Worm (Caenorhabditis elegans) whole organism, young adult: Measurements from ENCODE around the gene wht-6.

ENCODE experiments used
- B0261.1 ChIP-seq: sonication (generic microtip); optimal IDR thresholded peaks from 2 replicates; lab custom pipeline; 2016; ENCODE audit warnings: mild to moderate bottlenecking, missing genetic modification characterization, moderate library complexity, missing compliant biosample characterization
- B0336.3 ChIP-seq: fragments of 200-800 bp; sonication (Bioruptor generic); IDR thresholded peaks from 2 replicates; pipeline ENCODE4 v1.3.6; 2022; ENCODE audit warnings: missing genetic modification characterization, missing compliant biosample characterization
- C06A6.2 ChIP-seq: fragments of 200-800 bp; sonication (Bioruptor generic); conservative IDR thresholded peaks from 2 replicates; pipeline ENCODE4 v1.3.6; 2022; ENCODE audit warnings: missing genetic modification characterization, missing compliant biosample characterization
- D2030.7 ChIP-seq: fragments of 200-800 bp; sonication (Bioruptor generic); IDR thresholded peaks from 2 replicates; pipeline ENCODE4 v1.3.6; 2022; ENCODE audit warnings: missing genetic modification reagents, missing genetic modification characterization, missing compliant biosample characterization
- F22D6.2 ChIP-seq: sonication (generic microtip); optimal IDR thresholded peaks from 2 replicates; lab custom pipeline; 2016; ENCODE audit warnings: mild to moderate bottlenecking, missing genetic modification characterization, missing compliant biosample characterization
- F37B4.10 ChIP-seq: fragments of 200-800 bp; sonication (Bioruptor generic); IDR thresholded peaks from 2 replicates; pipeline ENCODE4 v1.3.6; 2022; ENCODE audit warnings: missing genetic modification characterization, missing compliant biosample characterization
- F49E8.2 ChIP-seq: sonication (generic microtip); optimal IDR thresholded peaks from 3 replicates; lab custom pipeline; 2017; ENCODE audit warnings: missing genetic modification characterization, mild to moderate bottlenecking, missing compliant biosample characterization, antibody characterized with exemption, moderate library complexity; ENCODE audit not compliant: insufficient read depth
- F55B11.4 ChIP-seq: sonication (generic microtip); optimal IDR thresholded peaks from 2 replicates; lab custom pipeline; 2016; ENCODE audit warnings: missing compliant biosample characterization, missing genetic modification characterization, borderline replicate concordance; ENCODE audit not compliant: insufficient read depth
- K11D2.4 ChIP-seq: fragments of 200-800 bp; sonication (Bioruptor generic); IDR thresholded peaks from 2 replicates; pipeline ENCODE4 v1.3.6; 2022; ENCODE audit warnings: missing genetic modification reagents, missing genetic modification characterization, missing compliant biosample characterization
- Y53G8AR.9 ChIP-seq: fragments of 200-800 bp; sonication (Bioruptor generic); conservative IDR thresholded peaks from 2 replicates; pipeline ENCODE4 v1.3.6; 2022; ENCODE audit warnings: missing genetic modification reagents, missing genetic modification characterization, missing compliant biosample characterization
- Y79H2A.3 ChIP-seq: fragments of 200-800 bp; sonication (Bioruptor generic); conservative IDR thresholded peaks from 2 replicates; pipeline ENCODE4 v1.3.6; 2022; ENCODE audit warnings: missing genetic modification reagents, missing genetic modification characterization, missing compliant biosample characterization
- Y95B8A.8 ChIP-seq: fragments of 200-800 bp; sonication (Bioruptor generic); IDR thresholded peaks from 2 replicates; pipeline ENCODE4 v1.3.6; 2022; ENCODE audit warnings: missing genetic modification reagents, missing genetic modification characterization, missing compliant biosample characterization
- akir-1 ChIP-seq: fragments of 200-800 bp; sonication (Bioruptor generic); optimal IDR thresholded peaks from 2 replicates; lab custom pipeline; 2018; ENCODE audit warnings: mild to moderate bottlenecking, missing genetic modification characterization, moderate library complexity, missing compliant biosample characterization
- ama-1 ChIP-seq, 3 experiments: fragments of 150-350 bp in 1 of 3; sonication (generic microtip) in 2 of 3; optimal IDR thresholded peaks; 2 replicates each; lab custom pipeline; 2014 to 2018; ENCODE audit warnings: missing biosample characterization in 2 of 3, missing genetic modification characterization in 2 of 3, missing genetic modification reagents in 2 of 3
- aptf-3 ChIP-seq: fragments of 200-800 bp; sonication (Bioruptor generic); IDR thresholded peaks from 2 replicates; pipeline ENCODE4 v1.3.6; 2022; ENCODE audit warnings: missing genetic modification characterization, missing compliant biosample characterization
- atf-7 ChIP-seq: sonication (generic microtip); optimal IDR thresholded peaks from 2 replicates; lab custom pipeline; 2017; ENCODE audit warnings: mild to moderate bottlenecking, missing genetic modification characterization, missing compliant biosample characterization
- bed-1 ChIP-seq: fragments of 200-800 bp; sonication (Bioruptor generic); IDR thresholded peaks from 2 replicates; pipeline ENCODE4 v1.3.6; 2022; ENCODE audit warnings: missing genetic modification reagents, missing genetic modification characterization, missing compliant biosample characterization
- bed-2 ChIP-seq: fragments of 200-800 bp; sonication (Bioruptor generic); IDR thresholded peaks from 2 replicates; pipeline ENCODE4 v1.3.6; 2022; ENCODE audit warnings: missing genetic modification reagents, missing genetic modification characterization, missing compliant biosample characterization
- ceh-27 ChIP-seq: fragments of 200-800 bp; sonication (Bioruptor generic); optimal IDR thresholded peaks from 2 replicates; lab custom pipeline; 2018; ENCODE audit warnings: mild to moderate bottlenecking, missing genetic modification characterization, moderate library complexity, missing compliant biosample characterization
- ceh-40 ChIP-seq: fragments of 200-800 bp; sonication (Bioruptor generic); IDR thresholded peaks from 2 replicates; pipeline ENCODE4 v1.3.6; 2022; ENCODE audit warnings: missing genetic modification characterization, missing compliant biosample characterization
- die-1 ChIP-seq: sonication (generic microtip); optimal IDR thresholded peaks from 2 replicates; lab custom pipeline; 2016; ENCODE audit warnings: missing genotype, mild to moderate bottlenecking, missing genetic modification characterization, missing compliant biosample characterization
- dpff-1 ChIP-seq: sonication (generic microtip); optimal IDR thresholded peaks from 2 replicates; lab custom pipeline; 2017; ENCODE audit warnings: mild to moderate bottlenecking, missing genetic modification characterization, missing compliant biosample characterization
- efl-1 ChIP-seq: fragments of 150-350 bp; optimal IDR thresholded peaks from 2 replicates; lab custom pipeline; 2014; ENCODE audit warnings: missing biosample characterization, missing genetic modification reagents, missing genetic modification characterization
- egl-44 ChIP-seq: fragments of 200-800 bp; sonication (Bioruptor generic); IDR thresholded peaks from 2 replicates; pipeline ENCODE4 v1.3.6; 2022; ENCODE audit warnings: missing genetic modification reagents, missing genetic modification characterization, missing compliant biosample characterization
- ekl-4 ChIP-seq: fragments of 200-800 bp; sonication (Bioruptor generic); IDR thresholded peaks from 2 replicates; pipeline ENCODE4 v1.3.6; 2022; ENCODE audit warnings: missing genetic modification reagents, missing genetic modification characterization, missing compliant biosample characterization
- fkh-3 ChIP-seq: sonication (generic microtip); optimal IDR thresholded peaks from 2 replicates; lab custom pipeline; 2016; ENCODE audit warnings: mild to moderate bottlenecking, missing genetic modification characterization, missing compliant biosample characterization
- gei-17 ChIP-seq: fragments of 200-800 bp; sonication (Bioruptor generic); optimal IDR thresholded peaks from 2 replicates; lab custom pipeline; 2018; ENCODE audit warnings: mild to moderate bottlenecking, missing genetic modification characterization, missing compliant biosample characterization
- him-1 ChIP-seq: sonication (generic microtip); optimal IDR thresholded peaks from 2 replicates; lab custom pipeline; 2016; ENCODE audit warnings: missing genotype, missing genetic modification reagents, missing genetic modification characterization, missing compliant biosample characterization
- hlh-12 ChIP-seq: sonication (generic microtip); optimal IDR thresholded peaks from 2 replicates; lab custom pipeline; 2016; ENCODE audit warnings: missing genetic modification characterization, missing compliant biosample characterization
- hmg-1.2 ChIP-seq: fragments of 200-800 bp; sonication (Bioruptor generic); IDR thresholded peaks from 2 replicates; pipeline ENCODE4 v1.3.6; 2022; ENCODE audit warnings: missing genetic modification reagents, missing genetic modification characterization, missing compliant biosample characterization
- hsf-1 ChIP-seq: fragments of 200-800 bp; sonication (Bioruptor generic); IDR thresholded peaks from 2 replicates; pipeline ENCODE4 v1.3.6; 2022; ENCODE audit warnings: missing genetic modification reagents, missing genetic modification characterization, missing compliant biosample characterization
- lag-1 ChIP-seq: fragments of 200-800 bp; sonication (Bioruptor generic); IDR thresholded peaks from 2 replicates; pipeline ENCODE4 v1.3.6; 2022; ENCODE audit warnings: missing genetic modification reagents, missing genetic modification characterization, missing compliant biosample characterization
- let-526 ChIP-seq: fragments of 200-800 bp; sonication (Bioruptor generic); IDR thresholded peaks from 2 replicates; pipeline ENCODE4 v1.3.6; 2022; ENCODE audit warnings: missing genetic modification reagents, missing genetic modification characterization, missing compliant biosample characterization
- let-607 ChIP-seq, 2 experiments: fragments of 200-800 bp in 1 of 2; sonication (Bioruptor generic) in 1 of 2; sonication (generic microtip) in 1 of 2; optimal IDR thresholded peaks; 2 replicates each; lab custom pipeline; 2016 to 2018; ENCODE audit warnings: mild to moderate bottlenecking in 2 of 2, missing compliant biosample characterization in 2 of 2, missing genetic modification characterization in 2 of 2, moderate library complexity in 2 of 2, missing genotype in 1 of 2
- lin-35 ChIP-seq, 3 experiments: fragments of 150-350 bp in 2 of 3; sonication (generic microtip) in 1 of 3; optimal IDR thresholded peaks; 2 replicates each; lab custom pipeline; 2014 to 2018; ENCODE audit warnings: missing biosample characterization in 3 of 3, missing genetic modification characterization in 3 of 3, missing genetic modification reagents in 3 of 3
- madf-6 ChIP-seq: fragments of 200-800 bp; sonication (Bioruptor generic); IDR thresholded peaks from 2 replicates; pipeline ENCODE4 v1.3.6; 2022; ENCODE audit warnings: missing genetic modification reagents, missing genetic modification characterization, missing compliant biosample characterization
- mel-28 ChIP-seq: sonication (generic microtip); optimal IDR thresholded peaks from 2 replicates; lab custom pipeline; 2016; ENCODE audit warnings: borderline replicate concordance, mild to moderate bottlenecking, missing genetic modification characterization, missing compliant biosample characterization
- mxl-1 ChIP-seq: sonication (generic microtip); optimal IDR thresholded peaks from 2 replicates; lab custom pipeline; 2016; ENCODE audit warnings: missing genetic modification characterization, missing compliant biosample characterization
- nhr-120 ChIP-seq: fragments of 200-800 bp; sonication (Bioruptor generic); IDR thresholded peaks from 2 replicates; pipeline ENCODE4 v1.3.6; 2022; ENCODE audit warnings: missing genetic modification characterization, missing compliant biosample characterization
- nhr-80 ChIP-seq: sonication (generic microtip); optimal IDR thresholded peaks from 2 replicates; lab custom pipeline; 2016; ENCODE audit warnings: missing genetic modification characterization, missing compliant biosample characterization
- repo-1 ChIP-seq: sonication (generic microtip); optimal IDR thresholded peaks from 2 replicates; lab custom pipeline; 2017; ENCODE audit warnings: mild to moderate bottlenecking, missing genetic modification characterization, missing compliant biosample characterization
- sea-2 ChIP-seq: fragments of 200-800 bp; sonication (Bioruptor generic); IDR thresholded peaks from 2 replicates; pipeline ENCODE4 v1.3.6; 2022; ENCODE audit warnings: missing genetic modification characterization, missing compliant biosample characterization
- snpc-1.1 ChIP-seq: sonication (generic microtip); optimal IDR thresholded peaks from 2 replicates; lab custom pipeline; 2017; ENCODE audit warnings: missing genetic modification characterization, mild to moderate bottlenecking, missing compliant biosample characterization, antibody characterized with exemption, moderate library complexity, missing genotype, missing genetic modification reagents; ENCODE audit not compliant: insufficient read depth
- tbp1 ChIP-seq: fragments of 200-800 bp; sonication (Bioruptor generic); optimal IDR thresholded peaks from 2 replicates; lab custom pipeline; 2018; ENCODE audit warnings: mild to moderate bottlenecking, missing genetic modification characterization, missing compliant biosample characterization
- tlf-1 ChIP-seq: fragments of 200-800 bp; sonication (Bioruptor generic); optimal IDR thresholded peaks from 2 replicates; lab custom pipeline; 2018; ENCODE audit warnings: mild to moderate bottlenecking, missing genetic modification characterization, missing compliant biosample characterization
- unc-130 ChIP-seq: sonication (generic microtip); optimal IDR thresholded peaks from 2 replicates; lab custom pipeline; 2016; ENCODE audit warnings: missing genetic modification reagents, missing genetic modification characterization, missing compliant biosample characterization
- unc-62 ChIP-seq: fragments of 150-350 bp; optimal IDR thresholded peaks from 2 replicates; lab custom pipeline; 2014; ENCODE audit warnings: missing biosample characterization, missing genetic modification reagents, missing genetic modification characterization
- zim-3 ChIP-seq: sonication (generic microtip); optimal IDR thresholded peaks from 2 replicates; lab custom pipeline; 2017; ENCODE audit warnings: mild to moderate bottlenecking, missing genetic modification characterization, moderate library complexity, missing compliant biosample characterization

The wht-6 gene

ce11 chrIII:6464113-6464571, 7.4 kb upstream of the wht-6 start (continued):
- TF ChIP-seq hsf-1 (peak; percentile 80), nhr-120 (no peak), Y79H2A.3 (peak; percentile 84; the same call in 1 of the 2 replicates), Y95B8A.8 (peak; percentile 94), lin-35 (GFP tag; optimal IDR thresholded peaks at IDR 0.05; lab: Kevin White, UChicago) (peak in 1 of 3 experiments; percentile 79), unc-130 (GFP tag; lab: Kevin White, UChicago) (no peak), him-1 (tag; lab: Kevin White, UChicago) (no peak), F37B4.10 (GFP tag; lab: Robert Waterston, UW) (no peak), sea-2 (GFP tag; lab: Robert Waterston, UW) (no peak), lag-1 (GFP tag; lab: Robert Waterston, UW) (no peak), C06A6.2 (GFP tag; lab: Robert Waterston, UW) (peak; percentile 86), D2030.7 (GFP tag; lab: Robert Waterston, UW) (peak; percentile 74), hlh-12 (tag; lab: Kevin White, UChicago) (no peak), zim-3 (tag; lab: Kevin White, UChicago) (peak; percentile 72), efl-1 (GFP tag; lab: Kevin White, UChicago) (peak; percentile 86), tlf-1 (GFP tag; lab: Kevin White, UChicago) (peak; percentile 89), F55B11.4 (tag; lab: Kevin White, UChicago) (no peak), repo-1 (tag; lab: Kevin White, UChicago) (peak; percentile 88), unc-62 (GFP tag; lab: Kevin White, UChicago) (no peak), akir-1 (GFP tag; lab: Kevin White, UChicago) (peak; percentile 62), bed-2 (GFP tag; lab: Robert Waterston, UW) (no peak), ama-1 (optimal IDR thresholded peaks at IDR 0.05; lab: Kevin White, UChicago) (peak; percentile 18), ama-1 (GFP tag; optimal IDR thresholded peaks at IDR 0.05; lab: Kevin White, UChicago) (peak in 1 of 2 experiments; percentile 8), ceh-40 (GFP tag; lab: Robert Waterston, UW) (no peak), F22D6.2 (tag; lab: Kevin White, UChicago) (peak; percentile 49), egl-44 (GFP tag; lab: Robert Waterston, UW) (peak; percentile 69; the same call in 1 of the 2 replicates), madf-6 (GFP tag; lab: Robert Waterston, UW) (peak; percentile 92), mel-28 (peak; percentile 20), die-1 (tag; lab: Kevin White, UChicago) (peak; percentile 47), ceh-27 (GFP tag; lab: Kevin White, UChicago) (peak; percentile 90), nhr-80 (peak; percentile 99), atf-7 (peak; percentile 91), let-607 (tag; optimal IDR thresholded peaks at IDR 0.05; lab: Kevin White, UChicago) (peak; percentile 83 to 87), snpc-1.1 (tag; lab: Kevin White, UChicago) (no peak), hmg-1.2 (GFP tag; lab: Robert Waterston, UW) (peak; percentile 66), Y53G8AR.9 (GFP tag; lab: Robert Waterston, UW) (peak; percentile 88), B0336.3 (GFP tag; lab: Robert Waterston, UW) (peak; percentile 98), bed-1 (no peak), B0261.1 (tag; lab: Kevin White, UChicago) (peak; percentile 14), let-526 (GFP tag; lab: Robert Waterston, UW) (peak; percentile 84), K11D2.4 (GFP tag; lab: Robert Waterston, UW) (peak; percentile 86), gei-17 (GFP tag; lab: Kevin White, UChicago) (no peak), tbp1 (GFP tag; lab: Kevin White, UChicago) (peak; percentile 70), fkh-3 (tag; lab: Kevin White, UChicago) (peak; percentile 30), aptf-3 (GFP tag; lab: Robert Waterston, UW) (peak; percentile 70; the same call in 1 of the 2 replicates), ekl-4 (GFP tag; lab: Robert Waterston, UW) (peak; percentile 89), mxl-1 (no peak), dpff-1 (tag; lab: Kevin White, UChicago) (no peak), F49E8.2 (tag; lab: Kevin White, UChicago) (no peak)
